Fruit fly (Drosophila melanogaster) whole organism, prepupa: ENCODE measurements around the gene CycH.
A peak's percentile ranks its signal among the peaks of the same experiment; 100 is the strongest.

Experiments
- Blimp-1 ChIP-seq: fragments of 200-800 bp; sonication (Bioruptor generic); optimal IDR thresholded peaks from 3 replicates; lab custom pipeline; 2017; ENCODE audit warnings: missing biosample characterization, missing genetic modification characterization, mild to moderate bottlenecking, moderate library complexity, missing genetic modification reagents
- CG10631 ChIP-seq: fragments of 200-800 bp; sonication (Bioruptor generic); optimal IDR thresholded peaks from 2 replicates; lab custom pipeline; 2016; ENCODE audit warnings: missing biosample characterization, missing genetic modification characterization
- CG10669 ChIP-seq: fragments of 200-800 bp; sonication (Bioruptor generic); optimal IDR thresholded peaks from 3 replicates; lab custom pipeline; 2018; ENCODE audit warnings: missing biosample characterization, mild to moderate bottlenecking, missing genetic modification characterization, moderate library complexity
- CG11294 ChIP-seq: fragments of 200-800 bp; sonication (Bioruptor generic); IDR thresholded peaks from 2 replicates; pipeline ENCODE4 v1.3.6; 2022; ENCODE audit warnings: missing biosample characterization, missing genetic modification characterization
- CG11762 ChIP-seq: fragments of 200-800 bp; sonication (Bioruptor generic); optimal IDR thresholded peaks from 3 replicates; lab custom pipeline; 2016; ENCODE audit warnings: missing biosample characterization, missing genetic modification characterization; ENCODE audit not compliant: insufficient read depth
- CG15336 ChIP-seq: fragments of 200-800 bp; sonication (Bioruptor generic); IDR thresholded peaks from 2 replicates; pipeline ENCODE4 v1.3.6; 2022; ENCODE audit warnings: missing biosample characterization, missing genetic modification characterization
- CG1621 ChIP-seq: fragments of 200-800 bp; sonication (Bioruptor generic); optimal IDR thresholded peaks from 3 replicates; lab custom pipeline; 2018; ENCODE audit warnings: missing biosample characterization, mild to moderate bottlenecking, missing genetic modification characterization
- CG16779 ChIP-seq: fragments of 200-800 bp; sonication (Bioruptor generic); optimal IDR thresholded peaks from 3 replicates; lab custom pipeline; 2017; ENCODE audit warnings: missing biosample characterization, mild to moderate bottlenecking, missing genetic modification characterization
- CG31627 ChIP-seq: fragments of 200-800 bp; sonication (Bioruptor generic); optimal IDR thresholded peaks from 3 replicates; lab custom pipeline; 2016; ENCODE audit warnings: missing biosample characterization, missing genetic modification characterization
- CG32006 ChIP-seq: fragments of 200-800 bp; sonication (Bioruptor generic); optimal IDR thresholded peaks from 3 replicates; lab custom pipeline; 2017; ENCODE audit warnings: missing biosample characterization, mild to moderate bottlenecking, missing genetic modification characterization
- CG34406 ChIP-seq: fragments of 200-800 bp; sonication (Bioruptor generic); optimal IDR thresholded peaks from 3 replicates; lab custom pipeline; 2016; ENCODE audit warnings: missing biosample characterization, missing genetic modification characterization
- CG3919 ChIP-seq: fragments of 200-800 bp; sonication (Bioruptor generic); optimal IDR thresholded peaks from 3 replicates; lab custom pipeline; 2016; ENCODE audit warnings: missing biosample characterization, missing genetic modification characterization
- CG4318 ChIP-seq: fragments of 200-800 bp; sonication (Bioruptor generic); optimal IDR thresholded peaks from 3 replicates; lab custom pipeline; 2017; ENCODE audit warnings: missing biosample characterization, mild to moderate bottlenecking, missing genetic modification characterization
- CG6163 ChIP-seq: fragments of 200-800 bp; sonication (Bioruptor generic); IDR thresholded peaks from 3 replicates; pipeline ENCODE4 v1.3.6; 2022; ENCODE audit warnings: missing biosample characterization, missing genetic modification characterization
- CG6276 ChIP-seq: fragments of 200-800 bp; sonication (Bioruptor generic); optimal IDR thresholded peaks from 2 replicates; lab custom pipeline; 2017; ENCODE audit warnings: missing biosample characterization, mild to moderate bottlenecking, missing genetic modification characterization
- CG6792 ChIP-seq: fragments of 200-800 bp; sonication (Bioruptor generic); optimal IDR thresholded peaks from 3 replicates; lab custom pipeline; 2016; ENCODE audit warnings: missing biosample characterization, missing genetic modification characterization
- CG6808 ChIP-seq: fragments of 200-800 bp; sonication (Bioruptor generic); optimal IDR thresholded peaks from 3 replicates; lab custom pipeline; 2017; ENCODE audit warnings: missing biosample characterization, missing genetic modification characterization, mild to moderate bottlenecking, moderate library complexity, missing genetic modification reagents
- CG6854 ChIP-seq: fragments of 200-800 bp; sonication (Bioruptor generic); optimal IDR thresholded peaks from 2 replicates; lab custom pipeline; 2017; ENCODE audit warnings: missing biosample characterization, mild to moderate bottlenecking, missing genetic modification characterization
- CG7368 ChIP-seq: fragments of 200-800 bp; sonication (Bioruptor generic); optimal IDR thresholded peaks from 3 replicates; lab custom pipeline; 2016; ENCODE audit warnings: missing biosample characterization, missing genetic modification characterization
- CG8119 ChIP-seq: fragments of 200-800 bp; sonication (Bioruptor generic); IDR thresholded peaks from 3 replicates; pipeline ENCODE4 v1.3.6; 2022; ENCODE audit warnings: missing biosample characterization, missing genetic modification characterization
- CG8319 ChIP-seq: fragments of 200-800 bp; sonication (Bioruptor generic); optimal IDR thresholded peaks from 3 replicates; lab custom pipeline; 2016; ENCODE audit warnings: missing biosample characterization, missing genetic modification characterization
- CG9139 ChIP-seq: fragments of 200-800 bp; sonication (Bioruptor generic); optimal IDR thresholded peaks from 3 replicates; lab custom pipeline; 2017; ENCODE audit warnings: missing biosample characterization, mild to moderate bottlenecking, missing genetic modification characterization
- Eip78C ChIP-seq: fragments of 200-800 bp; sonication (Bioruptor generic); peaks from one replicate; lab custom pipeline; 2016; ENCODE audit warnings: missing biosample characterization, missing genetic modification characterization
- Ets96B ChIP-seq: fragments of 200-800 bp; optimal IDR thresholded peaks from 2 replicates; lab custom pipeline; 2019; ENCODE audit warnings: missing biosample characterization, mild to moderate bottlenecking, missing genetic modification characterization, moderate library complexity
- Gug ChIP-seq: fragments of 200-800 bp; sonication (Bioruptor generic); IDR thresholded peaks from 2 replicates; pipeline ENCODE4 v1.3.6; 2022; ENCODE audit warnings: missing biosample characterization, missing genetic modification characterization
- Hr39 ChIP-seq: fragments of 200-800 bp; sonication (Bioruptor generic); optimal IDR thresholded peaks from 2 replicates; lab custom pipeline; 2016; ENCODE audit warnings: missing biosample characterization, missing genetic modification characterization
- Sox102F ChIP-seq: fragments of 200-800 bp; sonication (Bioruptor generic); optimal IDR thresholded peaks from 2 replicates; lab custom pipeline; 2016; ENCODE audit warnings: missing biosample characterization, mild to moderate bottlenecking, missing genetic modification characterization
- Sox15 ChIP-seq: fragments of 200-800 bp; sonication (Bioruptor generic); optimal IDR thresholded peaks from 3 replicates; lab custom pipeline; 2016; ENCODE audit warnings: missing biosample characterization, missing genetic modification characterization
- achi ChIP-seq: fragments of 200-800 bp; sonication (Bioruptor generic); optimal IDR thresholded peaks from 3 replicates; lab custom pipeline; 2016; ENCODE audit warnings: missing biosample characterization, missing genetic modification characterization
- acj6 ChIP-seq: fragments of 200-800 bp; sonication (Bioruptor generic); optimal IDR thresholded peaks from 3 replicates; lab custom pipeline; 2016; ENCODE audit warnings: missing biosample characterization, missing genetic modification characterization
- cyc ChIP-seq: fragments of 200-800 bp; sonication (Bioruptor generic); optimal IDR thresholded peaks from 3 replicates; lab custom pipeline; 2016; ENCODE audit warnings: missing biosample characterization, missing genetic modification characterization
- dsx ChIP-seq: fragments of 200-800 bp; optimal IDR thresholded peaks from 3 replicates; lab custom pipeline; 2019; ENCODE audit warnings: missing biosample characterization, mild to moderate bottlenecking, missing genetic modification characterization, moderate library complexity; ENCODE audit not compliant: poor library complexity, severe bottlenecking
- eg ChIP-seq: fragments of 200-800 bp; sonication (Bioruptor generic); IDR thresholded peaks from 3 replicates; pipeline ENCODE4 v1.3.6; 2022; ENCODE audit warnings: missing biosample characterization, missing genetic modification characterization
- fkh ChIP-seq: fragments of 200-800 bp; sonication (Bioruptor generic); optimal IDR thresholded peaks from 3 replicates; lab custom pipeline; 2017; ENCODE audit warnings: missing biosample characterization, mild to moderate bottlenecking, missing genetic modification characterization, moderate library complexity
- lz ChIP-seq: fragments of 200-800 bp; sonication (Bioruptor generic); optimal IDR thresholded peaks from 3 replicates; lab custom pipeline; 2016; ENCODE audit warnings: missing biosample characterization, missing genetic modification characterization
- net ChIP-seq: fragments of 200-800 bp; sonication (Bioruptor generic); optimal IDR thresholded peaks from 3 replicates; lab custom pipeline; 2016; ENCODE audit warnings: missing biosample characterization, missing genetic modification characterization
- pdm3 ChIP-seq: fragments of 200-800 bp; sonication (Bioruptor generic); optimal IDR thresholded peaks from 3 replicates; lab custom pipeline; 2016; ENCODE audit warnings: missing biosample characterization, missing genetic modification characterization
- salr ChIP-seq, 2 experiments: fragments of 200-800 bp; sonication (Bioruptor generic); optimal IDR thresholded peaks; 3 replicates each; lab custom pipeline; 2016 to 2018; ENCODE audit warnings: missing biosample characterization in 2 of 2, missing genetic modification characterization in 2 of 2, mild to moderate bottlenecking in 1 of 2
- ss ChIP-seq, 2 experiments: fragments of 200-800 bp; sonication (Bioruptor generic); optimal IDR thresholded peaks; 2 replicates in 1 of 2; 3 replicates in 1 of 2; lab custom pipeline; 2017 to 2018; ENCODE audit warnings: mild to moderate bottlenecking in 2 of 2, missing biosample characterization in 2 of 2, missing genetic modification characterization in 2 of 2, moderate library complexity in 1 of 2
- svp ChIP-seq: fragments of 200-800 bp; sonication (Bioruptor generic); peaks from one replicate; lab custom pipeline; 2016; ENCODE audit warnings: missing biosample characterization, missing genetic modification characterization
- vri ChIP-seq: fragments of 200-800 bp; sonication (Bioruptor generic); optimal IDR thresholded peaks from 3 replicates; lab custom pipeline; 2016; ENCODE audit warnings: missing biosample characterization, mild to moderate bottlenecking, missing genetic modification characterization

CycH gene

dm6 chr3L:21841079-21841478, 19.3 kb downstream of the CycH start, which contains the start of gene P5CDh1 (continued):
- TF ChIP-seq CG4318 (GFP tag; lab: Kevin White, UChicago) = no peak
- TF ChIP-seq CG3919 = peak; percentile 10
- no peak for TF ChIP-seq CG6276
- no peak for TF ChIP-seq ss (GFP tag; optimal IDR thresholded peaks at IDR 0.05; lab: Kevin White, UChicago)
- peak; percentile 47; the same call in 1 of the 3 replicates for TF ChIP-seq CG6163 (GFP tag; lab: Robert Waterston, UW)

DNA sequence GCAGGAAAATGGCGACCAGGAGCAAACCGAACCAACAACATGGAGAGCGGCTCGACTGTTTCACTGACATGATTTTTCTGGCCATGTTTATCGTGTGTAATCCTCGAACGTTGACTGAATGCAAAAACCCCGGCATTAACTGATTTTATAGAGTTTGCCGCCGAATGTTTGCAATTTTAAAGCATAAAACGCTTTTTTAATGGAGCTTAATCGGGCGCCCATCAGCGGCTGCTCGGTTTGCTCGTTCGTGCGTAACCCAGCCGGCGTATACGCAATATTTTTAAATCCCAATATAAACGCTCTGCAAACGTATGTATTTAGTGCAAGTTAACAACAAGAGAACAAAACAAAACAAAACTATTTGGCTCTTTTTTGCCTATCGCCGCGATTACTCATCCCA, 20.5 kb downstream of the CycH start, which contains the start of gene CG14563:
Gene CG14563, minus strand, starts transcription at position 101 of the 400 bp plus-strand sequence.
- TF ChIP-seq CG6792 (GFP tag; lab: Kevin White, UChicago) = no peak
- no peak for TF ChIP-seq Blimp-1 (GFP tag; lab: Kevin White, UChicago)
- no peak for TF ChIP-seq acj6 (GFP tag; lab: Kevin White, UChicago)
- TF ChIP-seq fkh = no peak
- TF ChIP-seq lz = no peak
- TF ChIP-seq Sox15 = no peak
- no peak for TF ChIP-seq Hr39 (GFP tag; lab: Kevin White, UChicago)
- no peak for TF ChIP-seq Sox102F (GFP tag; lab: Kevin White, UChicago)
- no peak for TF ChIP-seq Eip78C
- no peak for TF ChIP-seq pdm3
- TF ChIP-seq achi (GFP tag; lab: Kevin White, UChicago) = no peak
- TF ChIP-seq CG8319 (GFP tag; lab: Kevin White, UChicago) = no peak
- no peak for TF ChIP-seq CG10669 (GFP tag; lab: Kevin White, UChicago)
- TF ChIP-seq dsx (GFP tag; lab: Kevin White, UChicago) = no peak
- no peak for TF ChIP-seq CG1621 (tag; lab: Kevin White, UChicago)
- no peak for TF ChIP-seq CG6854
- no peak for TF ChIP-seq Gug (GFP tag; lab: Robert Waterston, UW)
- TF ChIP-seq CG11762 (GFP tag; lab: Kevin White, UChicago) = no peak
- TF ChIP-seq, all 60 proteins: peak for 0

dm6 chr3L:21843307-21843706, 21.5 kb downstream of the CycH start:
- TF ChIP-seq eg (GFP tag; lab: Robert Waterston, UW) (peak; percentile 11; the same call in 1 of the 3 replicates), CG6163 (GFP tag; lab: Robert Waterston, UW) (0 out of 3 replicates have a peak, but pooled peaks have one; percentile 9), Eip78C (peak; percentile 33), CG31627 (GFP tag; lab: Kevin White, UChicago) (no peak)
- TF ChIP-seq, all 60 proteins: peak for 3

- TF ChIP-seq eg (GFP tag; lab: Robert Waterston, UW) (peak; percentile 15; the same call in 1 of the 3 replicates), CG6163 (GFP tag; lab: Robert Waterston, UW) (no peak), Eip78C (peak; percentile 11)
These were observed 22.7 kb downstream of the CycH start, which contains the start of gene mub for dm6 chr3L:21844488-21844887. Gene mub, plus strand, starts transcription at chr3L:21844788.

DNA sequence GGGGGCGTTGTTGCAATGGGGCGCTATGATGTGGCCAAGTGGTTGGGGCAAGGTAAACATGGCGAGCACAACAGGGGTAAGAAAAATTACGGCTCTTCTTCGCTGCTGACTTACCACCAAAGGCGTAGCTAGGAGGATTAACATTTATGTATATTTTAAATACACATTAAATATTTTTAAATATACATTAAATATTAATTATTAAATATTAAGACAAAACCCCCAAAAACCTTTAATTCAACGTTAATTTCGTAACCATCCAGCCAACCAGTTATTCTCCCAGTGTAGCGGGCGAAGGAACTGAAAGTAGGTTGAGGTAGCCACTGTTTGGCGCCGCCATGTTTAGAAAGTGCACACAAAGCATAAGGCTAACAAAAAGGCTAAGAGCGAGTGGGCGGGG, 24.8 kb downstream of the CycH start:
- TF ChIP-seq Ets96B (tag; lab: Kevin White, UChicago) = peak; percentile 14
- no peak for TF ChIP-seq CG10669 (GFP tag; lab: Kevin White, UChicago)
- no peak for TF ChIP-seq CG16779 (tag; lab: Kevin White, UChicago)
- no peak for TF ChIP-seq CG10631 (GFP tag; lab: Kevin White, UChicago)
- no peak for TF ChIP-seq vri (GFP tag; lab: Kevin White, UChicago)
- no peak for TF ChIP-seq CG1621 (tag; lab: Kevin White, UChicago)
- TF ChIP-seq eg (GFP tag; lab: Robert Waterston, UW) = peak; percentile 80
- peak; percentile 7 for TF ChIP-seq CG4318 (GFP tag; lab: Kevin White, UChicago)
- TF ChIP-seq CG8119 = peak; percentile 58; the same call in 2 of the 3 replicates
- TF ChIP-seq Eip78C = no peak
- no peak for TF ChIP-seq CG31627 (GFP tag; lab: Kevin White, UChicago)
- TF ChIP-seq CG34406 (GFP tag; lab: Kevin White, UChicago) = no peak
- TF ChIP-seq Sox15 = no peak
- peak; percentile 36 for TF ChIP-seq CG32006 (GFP tag; lab: Kevin White, UChicago)
- TF ChIP-seq CG15336 (GFP tag; lab: Robert Waterston, UW) = peak; percentile 49
- 0 out of 3 replicates have a peak, but pooled peaks have one; percentile 42 for TF ChIP-seq CG6163 (GFP tag; lab: Robert Waterston, UW)
- no peak for TF ChIP-seq salr (GFP tag; optimal IDR thresholded peaks at IDR 0.05; lab: Kevin White, UChicago)
- no peak for TF ChIP-seq cyc (GFP tag; lab: Kevin White, UChicago)
- TF ChIP-seq ss (GFP tag; optimal IDR thresholded peaks at IDR 0.05; lab: Kevin White, UChicago) = peak in 1 of 2 experiments; percentile 6
- TF ChIP-seq CG9139 (GFP tag; lab: Kevin White, UChicago) = no peak
- no peak for TF ChIP-seq CG6792 (GFP tag; lab: Kevin White, UChicago)
- TF ChIP-seq svp (GFP tag; lab: Kevin White, UChicago) = no peak
- no peak for TF ChIP-seq CG7368 (GFP tag; lab: Kevin White, UChicago)
- no peak for TF ChIP-seq net
- no peak for TF ChIP-seq Blimp-1 (GFP tag; lab: Kevin White, UChicago)
- peak; percentile 45; the same call in 1 of the 2 replicates for TF ChIP-seq CG11294 (GFP tag; lab: Robert Waterston, UW)
- no peak for TF ChIP-seq CG6808
